Fruit fly (Drosophila melanogaster) whole organism, embryonic: ENCODE results near the gene Tao.

ENCODE experiments used
- CG10654 ChIP-seq: fragments of 200-800 bp; sonication (Bioruptor generic); optimal IDR thresholded peaks from 2 replicates; lab custom pipeline; 2016; ENCODE audit warnings: missing biosample characterization, missing genetic modification characterization
- CG11398 ChIP-seq: fragments of 200-800 bp; sonication (Bioruptor generic); optimal IDR thresholded peaks from 2 replicates; lab custom pipeline; 2016; ENCODE audit warnings: missing biosample characterization, missing genetic modification characterization
- CG11456 ChIP-seq: fragments of 200-800 bp; sonication (Bioruptor generic); IDR thresholded peaks from 3 replicates; pipeline ENCODE4 v1.3.6; 2022; ENCODE audit warnings: missing biosample characterization, missing genetic modification characterization
- CG11504 ChIP-seq: fragments of 200-800 bp; sonication (Bioruptor generic); optimal IDR thresholded peaks from 3 replicates; lab custom pipeline; 2019; ENCODE audit warnings: missing biosample characterization, mild to moderate bottlenecking, missing genetic modification characterization, moderate library complexity
- CG13123 ChIP-seq: fragments of 200-800 bp; sonication (Bioruptor generic); optimal IDR thresholded peaks from 2 replicates; lab custom pipeline; 2016; ENCODE audit warnings: missing biosample characterization, missing genetic modification characterization
- CG15479 ChIP-seq: fragments of 200-800 bp; sonication (Bioruptor generic); optimal IDR thresholded peaks from 3 replicates; lab custom pipeline; 2019; ENCODE audit warnings: missing biosample characterization, mild to moderate bottlenecking, missing genetic modification characterization, moderate library complexity
- CG1603 ChIP-seq: fragments of 200-800 bp; sonication (Bioruptor generic); optimal IDR thresholded peaks from 2 replicates; lab custom pipeline; 2019; ENCODE audit warnings: missing biosample characterization, mild to moderate bottlenecking, missing genetic modification characterization, moderate library complexity
- CG17829 ChIP-seq: fragments of 200-800 bp; optimal IDR thresholded peaks from 2 replicates; lab custom pipeline; 2019; ENCODE audit warnings: missing biosample characterization, mild to moderate bottlenecking, missing genetic modification characterization, moderate library complexity
- CG2129 ChIP-seq: fragments of 200-800 bp; sonication (Bioruptor generic); IDR thresholded peaks from 2 replicates; pipeline ENCODE4 v1.3.6; 2022; ENCODE audit warnings: missing biosample characterization, missing genetic modification characterization; ENCODE audit not compliant: partially characterized antibody
- CG2712 ChIP-seq: fragments of 200-800 bp; optimal IDR thresholded peaks from 3 replicates; lab custom pipeline; 2019; ENCODE audit warnings: missing biosample characterization, mild to moderate bottlenecking, missing genetic modification characterization, moderate library complexity
- CG30020 ChIP-seq: fragments of 200-800 bp; optimal IDR thresholded peaks from 2 replicates; lab custom pipeline; 2019; ENCODE audit warnings: missing biosample characterization, mild to moderate bottlenecking, missing genetic modification characterization, moderate library complexity
- CG4328 ChIP-seq: fragments of 200-800 bp; sonication (Bioruptor generic); optimal IDR thresholded peaks from 3 replicates; lab custom pipeline; 2017; ENCODE audit warnings: missing biosample characterization, missing genetic modification reagents, missing genetic modification characterization
- CG5180 ChIP-seq: fragments of 200-800 bp; sonication (Bioruptor generic); optimal IDR thresholded peaks from 3 replicates; lab custom pipeline; 2017; ENCODE audit warnings: missing biosample characterization, missing genetic modification characterization, mild to moderate bottlenecking, moderate library complexity, missing genetic modification reagents
- CG7357 ChIP-seq: fragments of 200-800 bp; sonication (Bioruptor generic); IDR thresholded peaks from 3 replicates; pipeline ENCODE4 v1.3.6; 2022; ENCODE audit warnings: missing biosample characterization, missing genetic modification characterization
- CG8281 ChIP-seq: fragments of 200-800 bp; sonication (Bioruptor generic); optimal IDR thresholded peaks from 2 replicates; lab custom pipeline; 2018; ENCODE audit warnings: missing biosample characterization, mild to moderate bottlenecking, missing genetic modification characterization, moderate library complexity
- CG8924 ChIP-seq: fragments of 200-800 bp; optimal IDR thresholded peaks from 3 replicates; lab custom pipeline; 2019; ENCODE audit warnings: missing biosample characterization, mild to moderate bottlenecking, missing genetic modification characterization, moderate library complexity
- CG9817 ChIP-seq: fragments of 200-800 bp; sonication (Bioruptor generic); optimal IDR thresholded peaks from 2 replicates; lab custom pipeline; 2018; ENCODE audit warnings: missing biosample characterization, mild to moderate bottlenecking, missing genetic modification characterization, moderate library complexity
- D19B ChIP-seq: fragments of 200-800 bp; sonication (Bioruptor generic); optimal IDR thresholded peaks from 2 replicates; lab custom pipeline; 2017; ENCODE audit warnings: missing biosample characterization, mild to moderate bottlenecking, missing genetic modification characterization
- Fer1 ChIP-seq: fragments of 200-800 bp; sonication (Bioruptor generic); optimal IDR thresholded peaks from 2 replicates; lab custom pipeline; 2017; ENCODE audit warnings: missing biosample characterization, mild to moderate bottlenecking, missing genetic modification characterization
- Jarid2 ChIP-seq: fragments of 200-800 bp; sonication (Bioruptor generic); optimal IDR thresholded peaks from 3 replicates; lab custom pipeline; 2017; ENCODE audit warnings: mild to moderate bottlenecking, missing biosample characterization, missing genetic modification reagents, missing genetic modification characterization
- Med ChIP-seq: fragments of 200-800 bp; sonication (Bioruptor generic); peaks from one replicate; lab custom pipeline; 2016; ENCODE audit warnings: missing biosample characterization, missing genetic modification characterization, mild to moderate bottlenecking, inconsistent platforms, moderate library complexity
- Optix ChIP-seq: fragments of 200-800 bp; sonication (Bioruptor generic); IDR thresholded peaks from 3 replicates; pipeline ENCODE4 v1.3.6; 2022; ENCODE audit warnings: missing biosample characterization, missing genetic modification characterization
- Poxn ChIP-seq: fragments of 200-800 bp; sonication (Bioruptor generic); IDR thresholded peaks from 2 replicates; pipeline ENCODE4 v1.3.6; 2022; ENCODE audit warnings: missing biosample characterization, missing genetic modification characterization
- Rx ChIP-seq: fragments of 200-800 bp; sonication (Bioruptor generic); IDR thresholded peaks from 2 replicates; pipeline ENCODE4 v1.3.6; 2022; ENCODE audit warnings: missing biosample characterization, missing genetic modification characterization
- Sox102F ChIP-seq: fragments of 200-800 bp; sonication (Bioruptor generic); optimal IDR thresholded peaks from 2 replicates; lab custom pipeline; 2018; ENCODE audit warnings: missing biosample characterization, mild to moderate bottlenecking, missing genetic modification characterization, moderate library complexity
- Usf ChIP-seq: fragments of 200-800 bp; sonication (Bioruptor generic); optimal IDR thresholded peaks from 2 replicates; lab custom pipeline; 2017; ENCODE audit warnings: missing genotype, missing biosample characterization, missing genetic modification characterization
- ac ChIP-seq: fragments of 200-800 bp; sonication (Bioruptor generic); optimal IDR thresholded peaks from 3 replicates; lab custom pipeline; 2017; ENCODE audit warnings: missing biosample characterization, mild to moderate bottlenecking, missing genetic modification characterization
- aop ChIP-seq: fragments of 200-800 bp; sonication (Bioruptor generic); IDR thresholded peaks from 2 replicates; pipeline ENCODE4 v1.3.6; 2022; ENCODE audit warnings: missing biosample characterization, missing genetic modification characterization
- ara ChIP-seq: fragments of 200-800 bp; sonication (Bioruptor generic); IDR thresholded peaks from 2 replicates; pipeline ENCODE4 v1.3.6; 2022; ENCODE audit warnings: missing biosample characterization, missing genetic modification characterization
- cato ChIP-seq: fragments of 200-800 bp; sonication (Bioruptor generic); optimal IDR thresholded peaks from 2 replicates; lab custom pipeline; 2016; ENCODE audit warnings: missing biosample characterization, missing genetic modification characterization, borderline replicate concordance
- chm ChIP-seq: fragments of 200-800 bp; sonication (Bioruptor generic); IDR thresholded peaks from 2 replicates; pipeline ENCODE4 v1.3.6; 2022; ENCODE audit warnings: missing biosample characterization, missing genetic modification characterization
- ci ChIP-seq: fragments of 200-800 bp; sonication (Bioruptor generic); IDR thresholded peaks from 3 replicates; pipeline ENCODE4 v1.3.6; 2022; ENCODE audit warnings: missing biosample characterization, missing genetic modification characterization
- cwo ChIP-seq: fragments of 200-800 bp; sonication (Bioruptor generic); optimal IDR thresholded peaks from 3 replicates; lab custom pipeline; 2017; ENCODE audit warnings: missing biosample characterization, missing genetic modification characterization, mild to moderate bottlenecking, moderate library complexity, missing genetic modification reagents
- dati ChIP-seq: fragments of 200-800 bp; sonication (Bioruptor generic); IDR thresholded peaks from 2 replicates; pipeline ENCODE4 v1.3.6; 2022; ENCODE audit warnings: missing biosample characterization, missing genetic modification characterization
- gro ChIP-seq: fragments of 200-800 bp; sonication (Bioruptor generic); optimal IDR thresholded peaks from 2 replicates; lab custom pipeline; 2016; ENCODE audit warnings: missing biosample characterization, missing genetic modification characterization
- ken ChIP-seq: fragments of 200-800 bp; sonication (Bioruptor generic); IDR thresholded peaks from 3 replicates; pipeline ENCODE4 v1.3.6; 2022; ENCODE audit warnings: missing biosample characterization, missing genetic modification characterization
- nerfin-2 ChIP-seq: fragments of 200-800 bp; sonication (Bioruptor generic); IDR thresholded peaks from 2 replicates; pipeline ENCODE4 v1.3.6; 2022; ENCODE audit warnings: missing biosample characterization, missing genetic modification characterization; ENCODE audit not compliant: partially characterized antibody
- pfk ChIP-seq: fragments of 200-800 bp; sonication (Bioruptor generic); optimal IDR thresholded peaks from 2 replicates; lab custom pipeline; 2018; ENCODE audit warnings: missing biosample characterization, mild to moderate bottlenecking, missing genetic modification characterization, moderate library complexity
- sd ChIP-seq: fragments of 200-800 bp; sonication (Bioruptor generic); optimal IDR thresholded peaks from 3 replicates; lab custom pipeline; 2018; ENCODE audit warnings: missing biosample characterization, mild to moderate bottlenecking, missing genetic modification characterization, moderate library complexity
- sens ChIP-seq: fragments of 200-800 bp; sonication (Bioruptor generic); peaks from one replicate; lab custom pipeline; 2016; ENCODE audit warnings: missing biosample characterization, missing genetic modification characterization
- sob ChIP-seq: fragments of 200-800 bp; sonication (Bioruptor generic); IDR thresholded peaks from 2 replicates; pipeline ENCODE4 v1.3.6; 2022; ENCODE audit warnings: missing biosample characterization, missing genetic modification characterization
- ssp ChIP-seq: fragments of 200-800 bp; sonication (Bioruptor generic); IDR thresholded peaks from 2 replicates; pipeline ENCODE4 v1.3.6; 2022; ENCODE audit warnings: missing biosample characterization, missing genetic modification characterization
- unpg ChIP-seq: fragments of 200-800 bp; sonication (Bioruptor generic); optimal IDR thresholded peaks from 3 replicates; lab custom pipeline; 2018; ENCODE audit warnings: missing biosample characterization, mild to moderate bottlenecking, missing genetic modification characterization, moderate library complexity
- vnd ChIP-seq: fragments of 200-800 bp; sonication (Bioruptor generic); IDR thresholded peaks from 3 replicates; pipeline ENCODE4 v1.3.6; 2022; ENCODE audit warnings: missing biosample characterization, missing genetic modification characterization; ENCODE audit not compliant: partially characterized antibody
- z ChIP-seq: fragments of 200-800 bp; sonication (Bioruptor generic); IDR thresholded peaks from 3 replicates; pipeline ENCODE4 v1.3.6; 2022; ENCODE audit warnings: missing biosample characterization, missing genetic modification characterization
- zfh1 ChIP-seq: fragments of 200-800 bp; sonication (Bioruptor generic); IDR thresholded peaks from 3 replicates; pipeline ENCODE4 v1.3.6; 2022; ENCODE audit warnings: missing biosample characterization, missing genetic modification characterization

Gene Tao

dm6 chrX:19601644-19602043 is 22.0 kb upstream of the Tao start, which contains the start of gene CG14220 (continued):
- TF ChIP-seq CG30020 (tag; lab: Kevin White, UChicago) (peak; percentile 16), CG8924 (tag; lab: Kevin White, UChicago) (peak; percentile 22), cwo (GFP tag; lab: Kevin White, UChicago) (no peak), CG8281 (no peak), nerfin-2 (GFP tag; lab: Robert Waterston, UW) (peak; percentile 94), sob (0 out of 2 replicates have a peak, but pooled peaks have one; percentile 5), ac (GFP tag; lab: Kevin White, UChicago) (no peak), CG11504 (tag; lab: Kevin White, UChicago) (peak; percentile 10)

- 0 out of 3 replicates have a peak, but pooled peaks have one; percentile 15 for TF ChIP-seq ken (GFP tag; lab: Robert Waterston, UW)
- peak; percentile 46; the same call in 1 of the 3 replicates for TF ChIP-seq ci (GFP tag; lab: Robert Waterston, UW)
- no peak for TF ChIP-seq CG15479 (GFP tag; lab: Kevin White, UChicago)
- no peak for TF ChIP-seq Fer1
- TF ChIP-seq Jarid2 (GFP tag; lab: Kevin White, UChicago) = no peak
- peak; percentile 44; the same call in 1 of the 2 replicates for TF ChIP-seq chm (GFP tag; lab: Robert Waterston, UW)
- no peak for TF ChIP-seq CG7357 (GFP tag; lab: Robert Waterston, UW)
- TF ChIP-seq sens (GFP tag; lab: Kevin White, UChicago) = peak; percentile 78
- TF ChIP-seq unpg = no peak
- peak; percentile 75 for TF ChIP-seq Med (GFP tag; lab: Kevin White, UChicago)
- no peak for TF ChIP-seq z (GFP tag; lab: Robert Waterston, UW)
- TF ChIP-seq, all 482 proteins: peak for 5
These were observed 18.9 kb upstream of the Tao start for dm6 chrX:19598503-19598902.

dm6 chrX:19597684-19598363 is 18.2 kb upstream of the Tao start, which contains the start of gene RpS10b:
RpS10b (plus strand) TSS chrX:19598031.
- peak; percentile 78 for TF ChIP-seq Optix (GFP tag; lab: Robert Waterston, UW)
- TF ChIP-seq CG1603 (tag; lab: Kevin White, UChicago) = peak; percentile 82
- peak; percentile 81 for TF ChIP-seq Rx (GFP tag; lab: Robert Waterston, UW)
- TF ChIP-seq CG2712 (tag; lab: Kevin White, UChicago) = peak; percentile 74
- TF ChIP-seq pfk = peak; percentile 81
- peak; percentile 47 for TF ChIP-seq ara
- TF ChIP-seq CG10654 = peak; percentile 83
- TF ChIP-seq Sox102F = peak; percentile 47
- TF ChIP-seq aop (GFP tag; lab: Robert Waterston, UW) = no peak
- TF ChIP-seq sd (tag; lab: Kevin White, UChicago) = peak; percentile 46
- TF ChIP-seq CG5180 (GFP tag; lab: Kevin White, UChicago) = peak; percentile 84
- peak; percentile 90 for TF ChIP-seq CG11456 (GFP tag; lab: Robert Waterston, UW)
- peak; percentile 91 for TF ChIP-seq gro (GFP tag; lab: Kevin White, UChicago)
- TF ChIP-seq CG9817 (tag; lab: Kevin White, UChicago) = peak; percentile 77
- TF ChIP-seq CG4328 (GFP tag; lab: Kevin White, UChicago) = peak; percentile 96
- peak; percentile 64 for TF ChIP-seq ssp (GFP tag; lab: Robert Waterston, UW)
- peak; percentile 53 for TF ChIP-seq CG15479 (GFP tag; lab: Kevin White, UChicago)
- no peak for TF ChIP-seq Poxn (GFP tag; lab: Robert Waterston, UW)
- peak; percentile 85 for TF ChIP-seq CG2129 (GFP tag; lab: Robert Waterston, UW)
- TF ChIP-seq Usf (GFP tag; lab: Kevin White, UChicago) = peak; percentile 86
- peak; percentile 81 for TF ChIP-seq cato (GFP tag; lab: Kevin White, UChicago)
- TF ChIP-seq CG13123 (GFP tag; lab: Kevin White, UChicago) = peak; percentile 54
- TF ChIP-seq CG17829 (tag; lab: Kevin White, UChicago) = peak; percentile 80
- peak; percentile 86 for TF ChIP-seq zfh1
- peak; percentile 92 for TF ChIP-seq CG11398 (GFP tag; lab: Kevin White, UChicago)
- TF ChIP-seq vnd (GFP tag; lab: Robert Waterston, UW) = peak; percentile 96
- TF ChIP-seq dati (GFP tag; lab: Robert Waterston, UW) = peak; percentile 54
- peak; percentile 86 for TF ChIP-seq nerfin-2 (GFP tag; lab: Robert Waterston, UW)
- TF ChIP-seq D19B (GFP tag; lab: Kevin White, UChicago) = peak; percentile 86
